Fruit fly (Drosophila melanogaster): ENCODE results near the gene meso18E.

- no peak for TF ChIP-seq usp (GFP tag; optimal IDR thresholded peaks at IDR 0.05)
- TF ChIP-seq Dll (optimal IDR thresholded peaks at IDR 0.05): no peak
- no peak for TF ChIP-seq EcR (GFP tag; optimal IDR thresholded peaks at IDR 0.05)
- no peak for TF ChIP-seq psq (optimal IDR thresholded peaks at IDR 0.05)
Observed at dm6 chrX:19692951-19693698, 19.7 kb downstream of the meso18E start, which contains the start of gene Mer.
